Worm (Caenorhabditis elegans): ENCODE measurements around the gene Y42A5A.1.

The Y42A5A.1 gene

DNA sequence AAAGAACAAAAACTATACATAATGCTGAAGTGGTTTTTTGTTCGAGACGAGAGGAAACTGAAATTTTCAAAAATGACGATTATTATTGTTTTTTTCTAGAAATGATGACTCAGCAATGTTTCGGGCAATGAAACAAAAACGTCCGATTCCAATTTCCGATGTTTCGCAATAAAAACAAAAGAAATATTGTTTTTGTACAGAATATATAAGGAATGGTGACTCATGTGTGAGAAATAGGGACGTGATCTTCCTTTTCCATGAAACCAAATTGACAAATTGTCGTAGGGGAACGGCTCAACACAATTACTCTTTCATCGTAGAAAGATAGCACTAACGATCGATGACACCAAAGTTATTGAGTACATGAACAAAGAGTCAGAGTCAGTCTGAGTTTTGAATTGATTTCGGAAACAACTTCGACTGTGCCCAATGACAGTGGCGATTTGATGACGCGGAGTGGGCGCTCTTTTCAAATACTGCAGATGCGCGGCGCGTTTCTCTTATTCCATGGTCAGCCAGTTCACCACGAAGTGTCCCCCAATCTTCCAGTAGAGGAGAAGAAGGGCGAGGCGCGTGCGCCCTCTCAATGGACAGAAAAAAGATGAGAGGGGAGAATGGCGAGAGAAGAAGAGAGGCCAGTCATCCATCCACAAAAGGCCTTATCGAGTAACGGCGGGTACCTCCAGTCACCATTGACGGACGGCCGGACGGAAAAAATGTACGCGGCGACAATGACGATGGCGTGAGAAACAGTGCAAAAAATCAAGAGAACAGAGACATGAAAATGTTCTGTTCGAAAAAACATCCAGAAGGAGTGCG lies 12.3 kb upstream of the Y42A5A.1 start (continued):
- TF ChIP-seq K12H6.12 (tag; optimal IDR thresholded peaks at IDR 0.05) = peak; percentile 31
- no peak for TF ChIP-seq rpc-1 (optimal IDR thresholded peaks at IDR 0.05)
- no peak for TF ChIP-seq rpc-1 (tag; optimal IDR thresholded peaks at IDR 0.05)
- TF ChIP-seq madf-8 (GFP tag; conservative IDR thresholded peaks at IDR 0.05) = no peak
- no peak for TF ChIP-seq him-1 (tag; optimal IDR thresholded peaks at IDR 0.05)
- TF ChIP-seq pbrm-1 (GFP tag; IDR thresholded peaks at IDR 0.05) = peak; percentile 28
- no peak for TF ChIP-seq snpc-4 (GFP tag; optimal IDR thresholded peaks at IDR 0.05)
- no peak for TF ChIP-seq snpc-4 (tag; optimal IDR thresholded peaks at IDR 0.05)
- peak; percentile 91 for TF ChIP-seq zfh-2 (GFP tag; conservative IDR thresholded peaks at IDR 0.05)
- TF ChIP-seq lin-35 (GFP tag; optimal IDR thresholded peaks at IDR 0.05) = no peak
- no peak for TF ChIP-seq sptf-2 (GFP tag; optimal IDR thresholded peaks at IDR 0.05)
- TF ChIP-seq athp-1 (tag; optimal IDR thresholded peaks at IDR 0.05) = no peak
- no peak for TF ChIP-seq attf-6 (GFP tag; IDR thresholded peaks at IDR 0.05)
- 0 out of 2 replicates have a peak, but pooled peaks have one; percentile 6 for TF ChIP-seq ceh-40 (GFP tag; IDR thresholded peaks at IDR 0.05)
- TF ChIP-seq B0336.3 (GFP tag; IDR thresholded peaks at IDR 0.05) = no peak; the same call in 1 of the 2 replicates
- TF ChIP-seq bed-1 (GFP tag; IDR thresholded peaks at IDR 0.05) = no peak
- TF ChIP-seq bed-2 (GFP tag; IDR thresholded peaks at IDR 0.05) = no peak
- TF ChIP-seq ztf-26 (tag; optimal IDR thresholded peaks at IDR 0.05) = no peak
- no peak for TF ChIP-seq let-607 (tag; optimal IDR thresholded peaks at IDR 0.05)
- TF ChIP-seq ceh-79 (tag; optimal IDR thresholded peaks at IDR 0.05) = no peak
- TF ChIP-seq snpc-1.1 (tag; optimal IDR thresholded peaks at IDR 0.05; ENCODE audit: insufficient read depth) = no peak
- no peak for TF ChIP-seq xnd-1 (tag; optimal IDR thresholded peaks at IDR 0.05)
- no peak for TF ChIP-seq efl-1 (GFP tag; optimal IDR thresholded peaks at IDR 0.05)
- no peak for TF ChIP-seq F39B2.1 (GFP tag; IDR thresholded peaks at IDR 0.05)
- TF ChIP-seq hmg-20 (GFP tag; IDR thresholded peaks at IDR 0.05) = no peak
- peak; percentile 73 for TF ChIP-seq ceh-27 (GFP tag; optimal IDR thresholded peaks at IDR 0.05)
- no peak for TF ChIP-seq hrde-1 (tag; optimal IDR thresholded peaks at IDR 0.05; ENCODE audit: borderline replicate concordance)
- TF ChIP-seq dox-1 (GFP tag; IDR thresholded peaks at IDR 0.05) = no peak
- no peak for TF ChIP-seq C17E4.6 (GFP tag; IDR thresholded peaks at IDR 0.05)
- TF ChIP-seq mel-28 (tag; optimal IDR thresholded peaks at IDR 0.05; ENCODE audit: borderline replicate concordance) = no peak
- no peak for TF ChIP-seq nhr-120 (GFP tag; IDR thresholded peaks at IDR 0.05)
- TF ChIP-seq rec-8 (tag; optimal IDR thresholded peaks at IDR 0.05) = no peak
- no peak for TF ChIP-seq cebp-2 (GFP tag; IDR thresholded peaks at IDR 0.05)
- peak; percentile 42; the same call in 1 of the 2 replicates for TF ChIP-seq Y56A3A.18 (GFP tag; IDR thresholded peaks at IDR 0.05)
- TF ChIP-seq ztf-3 (GFP tag; optimal IDR thresholded peaks at IDR 0.05) = no peak
- no peak for TF ChIP-seq F10E7.11 (tag; optimal IDR thresholded peaks at IDR 0.05)
- no peak for TF ChIP-seq nfya-2 (GFP tag; IDR thresholded peaks at IDR 0.05)
- no peak for TF ChIP-seq tbx-9 (tag; optimal IDR thresholded peaks at IDR 0.05; ENCODE audit: borderline replicate concordance)
- TF ChIP-seq B0035.1 (tag; optimal IDR thresholded peaks at IDR 0.05) = no peak
- TF ChIP-seq egl-44 (GFP tag; IDR thresholded peaks at IDR 0.05) = no peak
- no peak for TF ChIP-seq snpc-1.3 (tag; optimal IDR thresholded peaks at IDR 0.05; ENCODE audit: insufficient read depth)
- TF ChIP-seq fkh-3 (tag; optimal IDR thresholded peaks at IDR 0.05) = no peak
- TF ChIP-seq ztf-6 (GFP tag; IDR thresholded peaks at IDR 0.05) = no peak
- no peak for TF ChIP-seq hsf-1 (GFP tag; IDR thresholded peaks at IDR 0.05)
- TF ChIP-seq sea-2 (GFP tag; IDR thresholded peaks at IDR 0.05) = no peak
- no peak for TF ChIP-seq ztf-25 (GFP tag; IDR thresholded peaks at IDR 0.05)
- TF ChIP-seq nfyb-1 (GFP tag; IDR thresholded peaks at IDR 0.05) = peak; percentile 37; the same call in 1 of the 2 replicates

All from whole organism, young adult.